Worm (Caenorhabditis elegans) whole organism, mixed stage, embryonic: ENCODE measurements around the gene ZK673.11.

ENCODE experiments used
- M03D4.4 ChIP-seq: sonication (generic microtip); optimal IDR thresholded peaks from 2 replicates; lab custom pipeline; 2017; ENCODE audit warnings: mild to moderate bottlenecking, missing genetic modification characterization, missing compliant biosample characterization
- bed-3 ChIP-seq: fragments of 200-800 bp; sonication (Bioruptor generic); optimal IDR thresholded peaks from 3 replicates; lab custom pipeline; 2018; ENCODE audit warnings: mild to moderate bottlenecking, missing genetic modification characterization, moderate library complexity, missing compliant biosample characterization
- blmp-1 ChIP-seq: fragments of 150-350 bp; optimal IDR thresholded peaks from 2 replicates; lab custom pipeline; 2014; ENCODE audit warnings: missing biosample characterization, missing genetic modification characterization
- ceh-39 ChIP-seq: fragments of 150-350 bp; optimal IDR thresholded peaks from 2 replicates; lab custom pipeline; 2014; ENCODE audit warnings: missing biosample characterization, missing genetic modification characterization
- ceh-43 ChIP-seq: fragments of 200-800 bp; sonication (Bioruptor generic); optimal IDR thresholded peaks from 2 replicates; lab custom pipeline; 2018; ENCODE audit warnings: mild to moderate bottlenecking, missing genetic modification characterization, moderate library complexity, missing compliant biosample characterization
- ceh-83 ChIP-seq: fragments of 200-800 bp; sonication (Bioruptor generic); optimal IDR thresholded peaks from 2 replicates; lab custom pipeline; 2018; ENCODE audit warnings: mild to moderate bottlenecking, missing genetic modification characterization, missing compliant biosample characterization
- ces-1 ChIP-seq: fragments of 150-350 bp; optimal IDR thresholded peaks from 2 replicates; lab custom pipeline; 2014; ENCODE audit warnings: missing biosample characterization, missing genetic modification reagents, missing genetic modification characterization
- cnd-1 ChIP-seq: fragments of 200-800 bp; sonication (Bioruptor generic); optimal IDR thresholded peaks from 2 replicates; lab custom pipeline; 2018; ENCODE audit warnings: mild to moderate bottlenecking, missing genetic modification characterization, missing compliant biosample characterization
- drap-1 ChIP-seq: fragments of 200-800 bp; sonication (Bioruptor generic); optimal IDR thresholded peaks from 3 replicates; lab custom pipeline; 2018; ENCODE audit warnings: mild to moderate bottlenecking, missing genetic modification characterization, missing compliant biosample characterization
- elt-1 ChIP-seq: sonication (generic microtip); optimal IDR thresholded peaks from 2 replicates; lab custom pipeline; 2017; ENCODE audit warnings: missing genetic modification characterization, mild to moderate bottlenecking, missing compliant biosample characterization, antibody characterized with exemption, moderate library complexity, borderline replicate concordance; ENCODE audit not compliant: insufficient read depth
- elt-3 ChIP-seq: fragments of 150-350 bp; optimal IDR thresholded peaks from 2 replicates; lab custom pipeline; 2014; ENCODE audit warnings: missing biosample characterization, missing genetic modification characterization
- flh-1 ChIP-seq: fragments of 200-800 bp; sonication (Bioruptor generic); optimal IDR thresholded peaks from 2 replicates; lab custom pipeline; 2018; ENCODE audit warnings: mild to moderate bottlenecking, missing genetic modification characterization, moderate library complexity, missing compliant biosample characterization
- hlh-1 ChIP-seq: fragments of 150-350 bp; optimal IDR thresholded peaks from 2 replicates; lab custom pipeline; 2014; ENCODE audit warnings: missing biosample characterization, missing genetic modification reagents, missing genetic modification characterization
- lin-13 ChIP-seq: fragments of 150-350 bp; optimal IDR thresholded peaks from 2 replicates; lab custom pipeline; 2014; ENCODE audit warnings: missing biosample characterization, missing genetic modification characterization
- lin-32 ChIP-seq: fragments of 200-800 bp; sonication (Bioruptor generic); optimal IDR thresholded peaks from 2 replicates; lab custom pipeline; 2018; ENCODE audit warnings: mild to moderate bottlenecking, missing genetic modification characterization, missing compliant biosample characterization
- mab-5 ChIP-seq: fragments of 150-350 bp; optimal IDR thresholded peaks from 2 replicates; lab custom pipeline; 2014; ENCODE audit warnings: missing biosample characterization, missing genetic modification characterization
- mep-1 ChIP-seq: fragments of 150-350 bp; optimal IDR thresholded peaks from 2 replicates; lab custom pipeline; 2017; ENCODE audit warnings: missing biosample characterization, missing genetic modification reagents, missing genetic modification characterization, inconsistent platforms
- nhr-12 ChIP-seq: fragments of 150-350 bp; optimal IDR thresholded peaks from 2 replicates; lab custom pipeline; 2014; ENCODE audit warnings: missing biosample characterization, missing genetic modification characterization
- nhr-2 ChIP-seq: fragments of 150-350 bp; optimal IDR thresholded peaks from 2 replicates; lab custom pipeline; 2014; ENCODE audit warnings: missing biosample characterization, missing genetic modification characterization
- nhr-237 ChIP-seq: fragments of 150-350 bp; optimal IDR thresholded peaks from 2 replicates; lab custom pipeline; 2014; ENCODE audit warnings: missing biosample characterization, missing genetic modification characterization
- nhr-28 ChIP-seq: fragments of 150-350 bp; optimal IDR thresholded peaks from 2 replicates; lab custom pipeline; 2014; ENCODE audit warnings: missing biosample characterization, missing genetic modification characterization
- nhr-76 ChIP-seq: sonication (generic microtip); optimal IDR thresholded peaks from 2 replicates; lab custom pipeline; 2017; ENCODE audit warnings: missing biosample characterization, missing genetic modification characterization
- pha-4 ChIP-seq: fragments of 150-350 bp; optimal IDR thresholded peaks from 2 replicates; lab custom pipeline; 2018; ENCODE audit warnings: missing biosample characterization, missing genetic modification reagents, missing genetic modification characterization
- sem-2 ChIP-seq: fragments of 200-800 bp; sonication (Bioruptor generic); optimal IDR thresholded peaks from 2 replicates; lab custom pipeline; 2018; ENCODE audit warnings: mild to moderate bottlenecking, missing genetic modification characterization, missing compliant biosample characterization
- snpc-4 ChIP-seq: fragments of 150-350 bp; optimal IDR thresholded peaks from 2 replicates; lab custom pipeline; 2014; ENCODE audit warnings: missing biosample characterization, missing genetic modification characterization
- sptf-1 ChIP-seq: sonication (generic microtip); optimal IDR thresholded peaks from 2 replicates; lab custom pipeline; 2017; ENCODE audit warnings: mild to moderate bottlenecking, missing genetic modification characterization, moderate library complexity, missing compliant biosample characterization
- tbx-8 ChIP-seq: fragments of 200-800 bp; sonication (Bioruptor generic); optimal IDR thresholded peaks from 2 replicates; lab custom pipeline; 2018; ENCODE audit warnings: mild to moderate bottlenecking, missing genetic modification characterization, moderate library complexity, missing compliant biosample characterization
- unc-120 ChIP-seq: sonication (generic microtip); optimal IDR thresholded peaks from 2 replicates; lab custom pipeline; 2017; ENCODE audit warnings: missing genetic modification characterization, missing compliant biosample characterization; ENCODE audit not compliant: poor library complexity, severe bottlenecking
- zip-8 ChIP-seq: fragments of 150-350 bp; optimal IDR thresholded peaks from 2 replicates; lab custom pipeline; 2014; ENCODE audit warnings: missing biosample characterization, missing genetic modification characterization
- ztf-11 ChIP-seq: fragments of 150-350 bp; optimal IDR thresholded peaks from 2 replicates; lab custom pipeline; 2014; ENCODE audit warnings: missing biosample characterization, missing genetic modification characterization

Gene ZK673.11

DNA sequence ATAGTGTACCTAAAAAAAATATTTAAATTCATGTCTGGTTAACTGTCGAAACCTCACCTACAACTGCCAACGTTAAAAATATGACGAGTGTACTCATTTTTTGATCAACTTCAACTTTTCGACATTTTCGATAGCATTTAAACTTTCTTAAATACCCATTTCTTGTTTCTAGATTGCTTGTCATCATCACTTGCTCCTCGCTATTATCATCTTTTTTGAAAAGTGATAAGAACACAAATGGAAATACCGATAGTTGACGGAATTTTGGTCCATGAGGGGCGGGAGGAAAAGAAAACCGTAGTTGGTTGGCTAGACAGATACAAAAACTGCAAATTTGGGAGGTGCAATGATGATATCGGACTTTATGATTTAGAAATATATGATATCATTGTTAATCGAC is 13.1 kb downstream of the ZK673.11 start, which contains the start of gene clec-143:
Gene clec-143, minus strand, starts transcription at position 139 of the 400 bp plus-strand sequence.
- TF ChIP-seq ces-1 = no peak
- TF ChIP-seq mep-1 = no peak

DNA sequence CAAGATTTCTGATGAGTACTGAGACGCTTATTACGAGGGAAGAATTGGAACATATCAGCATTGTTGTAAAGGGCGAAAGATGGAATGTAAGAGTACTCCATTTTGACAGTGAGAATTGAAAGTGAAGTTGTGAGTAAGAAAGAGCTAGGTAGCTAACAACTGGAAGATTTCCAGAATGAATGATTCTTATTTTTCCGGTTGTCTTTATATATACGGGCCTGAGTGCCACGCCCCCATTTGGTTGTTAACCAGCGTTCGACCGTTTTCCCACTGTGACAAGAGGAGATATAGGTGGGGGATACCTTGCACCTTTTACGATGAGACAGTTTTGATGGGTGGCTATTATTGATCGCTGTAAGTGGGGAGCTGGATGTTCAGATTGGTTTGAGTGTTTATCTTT is 14.2 kb downstream of the ZK673.11 start, which contains the start of gene ZK666.1:
Gene ZK666.1, minus strand, starts transcription at position 101 of the 400 bp plus-strand sequence.
- TF ChIP-seq mep-1 (no peak), lin-32 (no peak), ces-1 (no peak), nhr-237 (tag; lab: Kevin White, UChicago) (no peak), ceh-83 (GFP tag; lab: Kevin White, UChicago) (no peak)

DNA sequence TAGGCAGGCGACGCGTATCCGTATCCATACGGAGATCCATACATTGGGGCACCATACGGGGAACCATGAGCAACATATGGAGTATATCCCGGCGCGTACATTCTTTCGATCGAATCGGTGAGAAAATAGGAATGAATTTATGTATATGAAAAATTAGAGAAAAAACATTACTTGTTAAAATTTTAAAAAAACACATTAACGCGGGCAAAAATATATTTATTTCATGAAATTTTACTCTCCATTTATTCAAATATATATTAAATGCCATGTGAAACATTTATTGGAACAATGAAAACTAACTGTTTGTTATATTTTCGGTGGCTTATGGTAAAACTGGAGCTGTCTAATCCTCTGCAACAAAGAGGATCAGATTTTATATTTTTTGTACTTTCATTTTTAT is 14.7 kb downstream of the ZK673.11 start, which contains the start of gene ZK666.2:
Gene ZK666.2, minus strand, starts transcription at position 101 of the 400 bp plus-strand sequence.
- TF ChIP-seq nhr-12 (tag; lab: Kevin White, UChicago) (no peak), lin-13 (tag; lab: Kevin White, UChicago) (no peak), M03D4.4 (tag; lab: Kevin White, UChicago) (no peak), sem-2 (GFP tag; lab: Kevin White, UChicago) (no peak), flh-1 (GFP tag; lab: Kevin White, UChicago) (no peak), ceh-43 (GFP tag; lab: Kevin White, UChicago) (no peak), mab-5 (tag; lab: Kevin White, UChicago) (no peak), ceh-39 (tag; lab: Kevin White, UChicago) (no peak), ceh-83 (GFP tag; lab: Kevin White, UChicago) (no peak), bed-3 (GFP tag; lab: Kevin White, UChicago) (no peak)

DNA sequence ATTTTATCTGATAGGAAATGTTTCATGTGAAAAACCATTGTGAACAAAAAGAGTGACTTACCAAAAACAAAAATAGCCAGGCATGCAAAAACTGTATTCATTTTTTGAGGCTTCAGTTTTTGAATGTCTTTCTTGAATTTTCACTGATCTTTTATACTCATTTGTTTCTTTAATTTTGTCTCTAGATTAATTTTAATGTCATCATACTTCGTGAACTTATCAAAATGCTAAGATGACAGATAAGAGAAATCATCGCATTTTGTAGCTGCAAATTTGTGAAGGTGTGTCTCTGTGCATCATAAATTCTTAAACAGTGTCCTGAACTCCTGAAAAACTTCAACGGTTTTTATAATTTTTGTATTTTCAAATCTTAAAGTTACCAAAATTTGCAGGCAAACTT is 19.0 kb downstream of the ZK673.11 start, which contains the start of gene clec-58:
Gene clec-58, minus strand, starts transcription at position 101 of the 400 bp plus-strand sequence.
- TF ChIP-seq pha-4 (tag; lab: Kevin White, UChicago) (no peak), bed-3 (GFP tag; lab: Kevin White, UChicago) (no peak), elt-1 (tag; lab: Kevin White, UChicago) (no peak), ztf-11 (tag; lab: Kevin White, UChicago) (no peak), tbx-8 (GFP tag; lab: Kevin White, UChicago) (no peak), mab-5 (tag; lab: Kevin White, UChicago) (no peak), ceh-43 (GFP tag; lab: Kevin White, UChicago) (no peak), ces-1 (no peak), hlh-1 (tag; lab: Kevin White, UChicago) (no peak)
- TF ChIP-seq, all 35 proteins: peak for 0

DNA sequence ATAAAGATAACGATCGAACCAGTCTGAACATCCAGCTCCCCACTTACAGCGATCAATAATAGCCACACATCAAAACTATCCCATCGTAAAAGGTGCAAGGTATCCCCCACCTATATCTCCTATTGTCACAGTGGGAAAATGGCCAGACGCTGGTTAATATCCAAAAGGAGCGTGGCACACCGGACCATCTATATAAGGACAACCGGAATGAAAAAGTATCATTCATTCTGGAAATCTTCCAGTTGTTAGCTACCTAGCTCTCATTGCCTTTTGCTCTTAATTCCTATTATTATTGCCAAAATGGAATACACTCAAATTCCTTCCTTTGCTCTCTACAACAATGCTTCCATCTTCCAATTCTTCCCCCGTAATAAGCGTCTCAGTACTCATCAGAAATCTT is 19.9 kb downstream of the ZK673.11 start, which contains the start of gene ZK666.4:
Gene ZK666.4, plus strand, starts transcription at position 301 of the 400 bp plus-strand sequence.
- TF ChIP-seq ces-1 (no peak), elt-1 (tag; lab: Kevin White, UChicago) (no peak), ceh-83 (GFP tag; lab: Kevin White, UChicago) (no peak), unc-120 (no peak), nhr-237 (tag; lab: Kevin White, UChicago) (no peak), drap-1 (GFP tag; lab: Kevin White, UChicago) (no peak), nhr-12 (tag; lab: Kevin White, UChicago) (no peak), nhr-28 (tag; lab: Kevin White, UChicago) (no peak), sptf-1 (tag; lab: Kevin White, UChicago) (no peak), sem-2 (GFP tag; lab: Kevin White, UChicago) (no peak), elt-3 (tag; lab: Kevin White, UChicago) (no peak), ceh-43 (GFP tag; lab: Kevin White, UChicago) (no peak), pha-4 (tag; lab: Kevin White, UChicago) (no peak), bed-3 (GFP tag; lab: Kevin White, UChicago) (no peak)

DNA sequence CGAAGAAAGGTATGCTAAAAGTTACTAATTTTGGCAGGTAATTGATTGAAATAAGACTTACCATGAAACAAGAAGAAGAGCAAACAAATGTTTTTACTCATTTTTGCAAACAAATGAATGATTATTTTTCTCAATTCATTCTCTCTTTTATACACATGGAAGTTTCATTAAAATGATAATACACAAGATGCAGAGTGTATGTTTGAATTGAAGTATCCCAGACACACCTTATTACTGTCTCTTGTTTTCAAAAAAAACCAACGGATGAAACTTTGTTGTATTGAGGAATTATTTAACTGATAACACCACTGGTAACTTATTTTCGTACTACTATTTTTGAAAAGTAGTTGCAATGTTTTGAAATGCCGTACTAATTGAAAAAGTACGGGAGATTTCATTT is 22.3 kb downstream of the ZK673.11 start, which contains the start of gene clec-59:
Gene clec-59, minus strand, starts transcription at position 101 of the 400 bp plus-strand sequence.
- TF ChIP-seq elt-1 (tag; lab: Kevin White, UChicago) (no peak), nhr-76 (no peak), sem-2 (GFP tag; lab: Kevin White, UChicago) (no peak), ceh-39 (tag; lab: Kevin White, UChicago) (no peak)

DNA sequence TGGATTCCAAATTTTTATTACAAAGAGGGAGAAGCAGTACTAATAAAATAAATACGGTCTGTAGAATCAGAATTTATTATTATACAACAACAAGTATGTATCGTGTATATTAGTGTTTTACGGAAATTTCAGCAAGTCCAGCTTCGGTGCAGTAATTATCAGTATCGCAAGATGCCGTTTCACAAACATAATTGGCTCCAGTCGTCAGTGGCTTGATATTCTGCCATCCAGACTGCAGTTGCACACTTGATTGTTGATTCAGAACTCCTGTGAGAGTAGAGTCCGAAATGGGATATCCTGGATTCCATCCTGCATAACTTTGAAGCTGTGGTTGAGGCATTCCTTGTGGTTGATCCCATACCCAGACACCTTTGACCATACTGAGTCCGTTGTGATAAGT is 23.0 kb downstream of the ZK673.11 start:
- TF ChIP-seq zip-8 (tag; lab: Kevin White, UChicago) (no peak), drap-1 (GFP tag; lab: Kevin White, UChicago) (no peak), elt-3 (tag; lab: Kevin White, UChicago) (no peak), tbx-8 (GFP tag; lab: Kevin White, UChicago) (no peak), ceh-83 (GFP tag; lab: Kevin White, UChicago) (no peak), nhr-76 (no peak), nhr-2 (tag; lab: Kevin White, UChicago) (no peak), hlh-1 (tag; lab: Kevin White, UChicago) (no peak), cnd-1 (tag; lab: Kevin White, UChicago) (no peak), ceh-43 (GFP tag; lab: Kevin White, UChicago) (no peak), ces-1 (no peak), lin-32 (no peak), lin-13 (tag; lab: Kevin White, UChicago) (no peak), snpc-4 (tag; lab: Kevin White, UChicago) (no peak), nhr-28 (tag; lab: Kevin White, UChicago) (no peak), blmp-1 (no peak), nhr-237 (tag; lab: Kevin White, UChicago) (no peak), ztf-11 (tag; lab: Kevin White, UChicago) (no peak), sptf-1 (tag; lab: Kevin White, UChicago) (no peak), unc-120 (no peak)
